Worm (Caenorhabditis elegans) whole organism, dauer: Measurements from ENCODE around the gene drd-10.

Experiments
- unc-62 ChIP-seq: sonication (generic microtip); optimal IDR thresholded peaks from 2 replicates; lab custom pipeline; 2017; ENCODE audit warnings: missing biosample characterization, missing genetic modification reagents, missing genetic modification characterization

drd-10 gene

ce11 chrV:7007307-7007706 is at the start of gene drd-10:
Gene drd-10 (plus strand): TSS chrV:7007607.
- TF ChIP-seq unc-62: no peak

ce11 chrV:6969950-6970532 is 37.4 kb upstream of the drd-10 start, which contains the start of gene ptr-15:
Gene ptr-15 (minus strand): TSS chrV:6970000.
- no peak for TF ChIP-seq unc-62

- no peak for TF ChIP-seq unc-62
Observed at ce11 chrV:6971567-6971966, 35.8 kb upstream of the drd-10 start, which contains the start of gene srx-59. Gene srx-59 (plus strand): TSS chrV:6971867.

- no peak for TF ChIP-seq unc-62
Observed at ce11 chrV:6976047-6976446, 31.4 kb upstream of the drd-10 start, which contains the start of gene srx-16. Gene srx-16 (plus strand): TSS chrV:6976347.

ce11 chrV:6979019-6979418 is 28.4 kb upstream of the drd-10 start, which contains the start of gene sre-12:
Gene sre-12 (minus strand): TSS chrV:6979119.
- no peak for TF ChIP-seq unc-62

ce11 chrV:6982813-6983212 is 24.6 kb upstream of the drd-10 start, which contains the start of gene nhr-161:
Gene nhr-161 (minus strand): TSS chrV:6982913.
- no peak for TF ChIP-seq unc-62

ce11 chrV:6985943-6986342 is 21.5 kb upstream of the drd-10 start, which contains the start of gene nhr-163:
Gene nhr-163 (minus strand): TSS chrV:6986043.
- TF ChIP-seq unc-62: no peak

- TF ChIP-seq unc-62: no peak
Observed at ce11 chrV:6987673-6988072, 19.7 kb upstream of the drd-10 start, which contains the start of gene nhr-139. Gene nhr-139 (minus strand): TSS chrV:6987773.

ce11 chrV:6989626-6990138 is 17.7 kb upstream of the drd-10 start, which contains the start of gene nhr-140:
Gene nhr-140 (minus strand): TSS chrV:6989676.
- TF ChIP-seq unc-62: no peak

ce11 chrV:6991771-6992170 is 15.6 kb upstream of the drd-10 start, which contains the start of gene nhr-162:
Gene nhr-162 (minus strand): TSS chrV:6991871.
- no peak for TF ChIP-seq unc-62

ce11 chrV:6993999-6994398 is 13.4 kb upstream of the drd-10 start:
- TF ChIP-seq unc-62: no peak

ce11 chrV:6997041-6997552 is 10.3 kb upstream of the drd-10 start, which contains the start of gene nhr-107:
Gene nhr-107 (minus strand): TSS chrV:6997091.
- no peak for TF ChIP-seq unc-62

- TF ChIP-seq unc-62: no peak
Observed at ce11 chrV:6998303-6998884, 9.0 kb upstream of the drd-10 start, which contains the start of gene nhr-42. Gene nhr-42 (plus strand): TSS chrV:6998819.

- TF ChIP-seq unc-62: no peak
Observed at ce11 chrV:7000734-7001133, 6.7 kb upstream of the drd-10 start.

- no peak for TF ChIP-seq unc-62
Observed at ce11 chrV:7003850-7004249, 3.6 kb upstream of the drd-10 start, which contains the start of gene srab-4. Gene srab-4 (plus strand): TSS chrV:7004150.

ce11 chrV:7005964-7006363 is 1.4 kb upstream of the drd-10 start, which contains the start of gene spig-10:
Gene spig-10 (plus strand): TSS chrV:7006264.
- no peak for TF ChIP-seq unc-62

- no peak for TF ChIP-seq unc-62
Observed at ce11 chrV:7009461-7009860, 2.1 kb downstream of the drd-10 start, which contains the start of gene C33G8.2. Gene C33G8.2 (plus strand): TSS chrV:7009761.
